Worm (Caenorhabditis elegans) whole organism, L4 larva: ENCODE results near the gene F49F1.2.

ENCODE experiments used
- Y75B8A.6 ChIP-seq: fragments of 200-800 bp; sonication (Bioruptor generic); IDR thresholded peaks from 2 replicates; pipeline ENCODE4 v1.3.6; 2022; ENCODE audit warnings: missing genetic modification reagents, missing genetic modification characterization, missing compliant biosample characterization
- aly-2 ChIP-seq: sonication (generic microtip); optimal IDR thresholded peaks from 2 replicates; lab custom pipeline; 2018; ENCODE audit warnings: missing biosample characterization, missing genetic modification characterization
- egl-43 ChIP-seq: fragments of 200-800 bp; sonication (Bioruptor generic); IDR thresholded peaks from 2 replicates; pipeline ENCODE4 v1.3.6; 2022; ENCODE audit warnings: missing genetic modification reagents, missing genetic modification characterization, missing compliant biosample characterization
- fkh-10 ChIP-seq: fragments of 150-350 bp; optimal IDR thresholded peaks from 2 replicates; lab custom pipeline; 2014; ENCODE audit warnings: missing biosample characterization, missing genetic modification reagents, missing genetic modification characterization
- fos-1 ChIP-seq: fragments of 150-350 bp; optimal IDR thresholded peaks from 2 replicates; lab custom pipeline; 2014; ENCODE audit warnings: missing biosample characterization, missing genetic modification characterization
- jun-1 ChIP-seq: fragments of 150-350 bp; optimal IDR thresholded peaks from 2 replicates; lab custom pipeline; 2014; ENCODE audit warnings: missing biosample characterization, missing genetic modification reagents, missing genetic modification characterization
- lsy-2 ChIP-seq, 2 experiments: fragments of 150-350 bp in 1 of 2; sonication (generic microtip) in 1 of 2; optimal IDR thresholded peaks; 2 replicates each; lab custom pipeline; 2014 to 2017; ENCODE audit warnings: missing biosample characterization in 2 of 2, missing genetic modification characterization in 2 of 2
- unc-130 ChIP-seq: sonication (generic microtip); optimal IDR thresholded peaks from 2 replicates; lab custom pipeline; 2016; ENCODE audit warnings: missing genetic modification reagents, missing genetic modification characterization, missing compliant biosample characterization
- ztf-11 ChIP-seq: fragments of 150-350 bp; optimal IDR thresholded peaks from 2 replicates; lab custom pipeline; 2014; ENCODE audit warnings: missing biosample characterization, missing genetic modification characterization

ce11 chrIV:4162121-4162520 lies 46.4 kb downstream of the F49F1.2 start, which contains the start of gene scrm-5:
- no peak for TF ChIP-seq jun-1 (tag; lab: Kevin White, UChicago)
- no peak for TF ChIP-seq ztf-11
- no peak for TF ChIP-seq egl-43
- TF ChIP-seq fos-1: no peak
- no peak for TF ChIP-seq unc-130 (GFP tag; lab: Kevin White, UChicago)
- TF ChIP-seq aly-2 (tag; lab: Kevin White, UChicago): no peak
- TF ChIP-seq fkh-10 (GFP tag; lab: Kevin White, UChicago): no peak
- no peak for TF ChIP-seq Y75B8A.6 (GFP tag; lab: Robert Waterston, UW)
- no peak for TF ChIP-seq lsy-2 (tag; optimal IDR thresholded peaks at IDR 0.05; lab: Kevin White, UChicago)
